Fruit fly (Drosophila melanogaster) whole organism, embryonic: Measurements from ENCODE around the gene CG5290.
A peak's percentile ranks its signal among the peaks of the same experiment; 100 is the strongest.

ENCODE experiments used
- Abd-B ChIP-seq: fragments of 200-800 bp; sonication (Bioruptor generic); optimal IDR thresholded peaks from 2 replicates; lab custom pipeline; 2018; ENCODE audit warnings: missing biosample characterization, mild to moderate bottlenecking, missing genetic modification characterization, moderate library complexity
- Atf-2 ChIP-seq: fragments of 200-800 bp; sonication (Bioruptor generic); optimal IDR thresholded peaks from 2 replicates; lab custom pipeline; 2016; ENCODE audit warnings: missing biosample characterization, missing genetic modification characterization
- CG10979 ChIP-seq: fragments of 200-800 bp; sonication (Bioruptor generic); optimal IDR thresholded peaks from 2 replicates; lab custom pipeline; 2018; ENCODE audit warnings: missing biosample characterization, mild to moderate bottlenecking, missing genetic modification characterization, moderate library complexity
- CG14050 ChIP-seq: fragments of 200-800 bp; sonication (Bioruptor generic); IDR thresholded peaks from 3 replicates; pipeline ENCODE4 v1.3.6; 2022; ENCODE audit warnings: missing biosample characterization, missing genetic modification characterization
- CG15696 ChIP-seq: fragments of 200-800 bp; sonication (Bioruptor generic); optimal IDR thresholded peaks from 2 replicates; lab custom pipeline; 2019; ENCODE audit warnings: missing biosample characterization, mild to moderate bottlenecking, missing genetic modification characterization, moderate library complexity
- CG1647 ChIP-seq: fragments of 200-800 bp; sonication (Bioruptor generic); optimal IDR thresholded peaks from 3 replicates; lab custom pipeline; 2016; ENCODE audit warnings: missing biosample characterization, missing genetic modification characterization
- CG16779 ChIP-seq: fragments of 200-800 bp; sonication (Bioruptor generic); IDR thresholded peaks from 2 replicates; pipeline ENCODE4 v1.3.6; 2022; ENCODE audit warnings: missing biosample characterization, missing genetic modification characterization
- CG17359 ChIP-seq: fragments of 200-800 bp; sonication (Bioruptor generic); optimal IDR thresholded peaks from 3 replicates; lab custom pipeline; 2018; ENCODE audit warnings: missing biosample characterization, mild to moderate bottlenecking, missing genetic modification characterization, moderate library complexity
- CG17385 ChIP-seq: fragments of 200-800 bp; sonication (Bioruptor generic); optimal IDR thresholded peaks from 3 replicates; lab custom pipeline; 2018; ENCODE audit warnings: missing biosample characterization, mild to moderate bottlenecking, missing genetic modification characterization
- CG1792 ChIP-seq: fragments of 200-800 bp; sonication (Bioruptor generic); optimal IDR thresholded peaks from 2 replicates; lab custom pipeline; 2016; ENCODE audit warnings: missing biosample characterization, missing genetic modification characterization
- CG18011 ChIP-seq: fragments of 200-800 bp; sonication (Bioruptor generic); optimal IDR thresholded peaks from 2 replicates; lab custom pipeline; 2017; ENCODE audit warnings: missing biosample characterization, missing genetic modification characterization, mild to moderate bottlenecking, moderate library complexity, missing genotype
- CG18476 ChIP-seq: fragments of 200-800 bp; sonication (Bioruptor generic); optimal IDR thresholded peaks from 2 replicates; lab custom pipeline; 2016; ENCODE audit warnings: missing biosample characterization, mild to moderate bottlenecking, missing genetic modification characterization
- CG31224 ChIP-seq: fragments of 200-800 bp; sonication (Bioruptor generic); IDR thresholded peaks from 2 replicates; pipeline ENCODE4 v1.3.6; 2022; ENCODE audit warnings: missing biosample characterization, missing genetic modification characterization
- CG4282 ChIP-seq: fragments of 200-800 bp; sonication (Bioruptor generic); optimal IDR thresholded peaks from 2 replicates; lab custom pipeline; 2016; ENCODE audit warnings: missing biosample characterization, missing genetic modification characterization
- CG4730 ChIP-seq: fragments of 200-800 bp; sonication (Bioruptor generic); IDR thresholded peaks from 2 replicates; pipeline ENCODE4 v1.3.6; 2022; ENCODE audit warnings: missing biosample characterization, missing genetic modification characterization
- CG8281 ChIP-seq: fragments of 200-800 bp; sonication (Bioruptor generic); optimal IDR thresholded peaks from 2 replicates; lab custom pipeline; 2018; ENCODE audit warnings: missing biosample characterization, mild to moderate bottlenecking, missing genetic modification characterization, moderate library complexity
- CG9797 ChIP-seq: fragments of 200-800 bp; sonication (Bioruptor generic); optimal IDR thresholded peaks from 3 replicates; lab custom pipeline; 2018; ENCODE audit warnings: missing biosample characterization, mild to moderate bottlenecking, missing genetic modification characterization
- D19B ChIP-seq: fragments of 200-800 bp; sonication (Bioruptor generic); optimal IDR thresholded peaks from 2 replicates; lab custom pipeline; 2017; ENCODE audit warnings: missing biosample characterization, mild to moderate bottlenecking, missing genetic modification characterization
- Dll ChIP-seq: fragments of 200-800 bp; sonication (Bioruptor generic); IDR thresholded peaks from 4 replicates; pipeline ENCODE4 v1.3.6; 2022; ENCODE audit warnings: missing biosample characterization, missing genetic modification characterization; ENCODE audit not compliant: partially characterized antibody
- Doc2 ChIP-seq: fragments of 200-800 bp; sonication (Bioruptor generic); IDR thresholded peaks from 2 replicates; pipeline ENCODE4 v1.3.6; 2022; ENCODE audit warnings: missing biosample characterization, missing genetic modification characterization
- H15 ChIP-seq: fragments of 200-800 bp; sonication (Bioruptor generic); IDR thresholded peaks from 3 replicates; pipeline ENCODE4 v1.3.6; 2022; ENCODE audit warnings: missing biosample characterization, missing genetic modification characterization
- Hr78 ChIP-seq, 2 experiments: fragments of 200-800 bp in 1 of 2; fragments of >200 bp in 1 of 2; sonication (Bioruptor generic) in 1 of 2; optimal IDR thresholded peaks; 2 replicates each; lab custom pipeline; 2017 to 2019; ENCODE audit warnings: missing biosample characterization in 2 of 2, missing genetic modification characterization in 2 of 2, mild to moderate bottlenecking in 1 of 2, moderate library complexity in 1 of 2
- Lpt ChIP-seq: fragments of >200 bp; optimal IDR thresholded peaks from 2 replicates; lab custom pipeline; 2018; ENCODE audit warnings: missing biosample characterization, missing genetic modification characterization
- Mrtf ChIP-seq: fragments of 200-800 bp; sonication (Bioruptor generic); IDR thresholded peaks from 3 replicates; pipeline ENCODE4 v1.3.6; 2022; ENCODE audit warnings: missing biosample characterization, missing genetic modification characterization
- NFAT ChIP-seq: fragments of 200-800 bp; sonication (Bioruptor generic); IDR thresholded peaks from 2 replicates; pipeline ENCODE4 v1.3.6; 2022; ENCODE audit warnings: missing biosample characterization, missing genetic modification characterization
- Scr ChIP-seq: fragments of 200-800 bp; sonication (Bioruptor generic); IDR thresholded peaks from 2 replicates; pipeline ENCODE4 v1.3.6; 2022; ENCODE audit warnings: missing biosample characterization, missing genetic modification characterization; ENCODE audit not compliant: partially characterized antibody
- aop ChIP-seq: fragments of 200-800 bp; sonication (Bioruptor generic); IDR thresholded peaks from 2 replicates; pipeline ENCODE4 v1.3.6; 2022; ENCODE audit warnings: missing biosample characterization, missing genetic modification characterization
- bab2 ChIP-seq: fragments of 200-800 bp; sonication (Bioruptor generic); optimal IDR thresholded peaks from 2 replicates; lab custom pipeline; 2016; ENCODE audit warnings: missing biosample characterization, missing genetic modification characterization
- cad ChIP-seq: fragments of >200 bp; optimal IDR thresholded peaks from 2 replicates; lab custom pipeline; 2017; ENCODE audit warnings: missing biosample characterization, missing genetic modification characterization
- chinmo ChIP-seq: fragments of 200-800 bp; sonication (Bioruptor generic); IDR thresholded peaks from 4 replicates; pipeline ENCODE4 v1.3.6; 2022; ENCODE audit warnings: missing biosample characterization, missing genetic modification characterization; ENCODE audit not compliant: partially characterized antibody
- croc ChIP-seq: fragments of 200-800 bp; sonication (Bioruptor generic); conservative IDR thresholded peaks from 3 replicates; pipeline ENCODE4 v1.3.6; 2022; ENCODE audit warnings: missing biosample characterization, missing genetic modification characterization
- crol ChIP-seq: fragments of 200-800 bp; sonication (Bioruptor generic); IDR thresholded peaks from 2 replicates; pipeline ENCODE4 v1.3.6; 2022; ENCODE audit warnings: missing biosample characterization, missing genetic modification characterization
- danr ChIP-seq: fragments of 200-800 bp; sonication (Bioruptor generic); IDR thresholded peaks from 2 replicates; pipeline ENCODE4 v1.3.6; 2022; ENCODE audit warnings: missing biosample characterization, missing genetic modification characterization
- dmrt11E ChIP-seq: fragments of 200-800 bp; sonication (Bioruptor generic); optimal IDR thresholded peaks from 3 replicates; lab custom pipeline; 2018; ENCODE audit warnings: missing biosample characterization, mild to moderate bottlenecking, missing genetic modification characterization, moderate library complexity
- ewg ChIP-seq: fragments of 200-800 bp; sonication (Bioruptor generic); optimal IDR thresholded peaks from 3 replicates; lab custom pipeline; 2017; ENCODE audit warnings: mild to moderate bottlenecking, missing biosample characterization, missing genetic modification reagents, missing genetic modification characterization
- fd102C ChIP-seq: fragments of 200-800 bp; sonication (Bioruptor generic); optimal IDR thresholded peaks from 2 replicates; lab custom pipeline; 2018; ENCODE audit warnings: missing biosample characterization, mild to moderate bottlenecking, missing genetic modification characterization, moderate library complexity
- ftz-f1 ChIP-seq: fragments of 200-800 bp; sonication (Bioruptor generic); optimal IDR thresholded peaks from 2 replicates; lab custom pipeline; 2016; ENCODE audit warnings: missing biosample characterization, missing genetic modification characterization
- gcm2 ChIP-seq: fragments of 200-800 bp; sonication (Bioruptor generic); optimal IDR thresholded peaks from 2 replicates; lab custom pipeline; 2016; ENCODE audit warnings: missing biosample characterization, missing genetic modification characterization
- hb ChIP-seq: fragments of 200-800 bp; sonication (Bioruptor generic); IDR thresholded peaks from 3 replicates; pipeline ENCODE4 v1.3.6; 2022; ENCODE audit warnings: missing biosample characterization, missing genetic modification characterization; ENCODE audit not compliant: partially characterized antibody
- hth ChIP-seq: fragments of >200 bp; optimal IDR thresholded peaks from 2 replicates; lab custom pipeline; 2017; ENCODE audit warnings: inconsistent platforms
- insv ChIP-seq, 2 experiments: fragments of 200-800 bp; sonication (Bioruptor generic); optimal IDR thresholded peaks; 3 replicates each; lab custom pipeline; 2016 to 2018; ENCODE audit warnings: missing biosample characterization in 2 of 2, missing genetic modification characterization in 2 of 2
- nerfin-1 ChIP-seq: fragments of 200-800 bp; sonication (Bioruptor generic); optimal IDR thresholded peaks from 3 replicates; lab custom pipeline; 2019; ENCODE audit warnings: missing biosample characterization, mild to moderate bottlenecking, missing genetic modification characterization, moderate library complexity
- nmo ChIP-seq: fragments of 200-800 bp; sonication (Bioruptor generic); optimal IDR thresholded peaks from 2 replicates; lab custom pipeline; 2018; ENCODE audit warnings: missing biosample characterization, mild to moderate bottlenecking, missing genetic modification characterization, moderate library complexity
- psq ChIP-seq: fragments of 200-800 bp; sonication (Bioruptor generic); optimal IDR thresholded peaks from 2 replicates; lab custom pipeline; 2017; ENCODE audit warnings: missing biosample characterization, missing genetic modification characterization
- run ChIP-seq: fragments of 200-800 bp; sonication (Bioruptor generic); optimal IDR thresholded peaks from 3 replicates; lab custom pipeline; 2018; ENCODE audit warnings: missing biosample characterization, mild to moderate bottlenecking, missing genetic modification characterization
- schlank ChIP-seq: fragments of 200-800 bp; sonication (Bioruptor generic); optimal IDR thresholded peaks from 2 replicates; lab custom pipeline; 2018; ENCODE audit warnings: missing biosample characterization, mild to moderate bottlenecking, missing genetic modification characterization
- slp2 ChIP-seq: fragments of 200-800 bp; sonication (Bioruptor generic); optimal IDR thresholded peaks from 2 replicates; lab custom pipeline; 2016; ENCODE audit warnings: missing biosample characterization, missing genetic modification characterization
- sob ChIP-seq: fragments of 200-800 bp; sonication (Bioruptor generic); IDR thresholded peaks from 2 replicates; pipeline ENCODE4 v1.3.6; 2022; ENCODE audit warnings: missing biosample characterization, missing genetic modification characterization
- tgo ChIP-seq: fragments of 200-800 bp; sonication (Bioruptor generic); IDR thresholded peaks from 3 replicates; pipeline ENCODE4 v1.3.6; 2022; ENCODE audit warnings: missing biosample characterization, missing genetic modification characterization
- tll ChIP-seq, 2 experiments: fragments of 200-800 bp in 1 of 2; fragments of >200 bp in 1 of 2; sonication (Bioruptor generic) in 1 of 2; optimal IDR thresholded peaks; 2 replicates each; lab custom pipeline; 2017 to 2019; ENCODE audit warnings: missing biosample characterization in 2 of 2, missing genetic modification characterization in 2 of 2, mild to moderate bottlenecking in 1 of 2, moderate library complexity in 1 of 2
- trem ChIP-seq: fragments of 200-800 bp; optimal IDR thresholded peaks from 3 replicates; lab custom pipeline; 2019; ENCODE audit warnings: missing biosample characterization, mild to moderate bottlenecking, missing genetic modification characterization, moderate library complexity
- trh ChIP-seq: fragments of 200-800 bp; sonication (Bioruptor generic); optimal IDR thresholded peaks from 2 replicates; lab custom pipeline; 2016; ENCODE audit warnings: missing biosample characterization, missing genetic modification characterization

Gene CG5290

DNA sequence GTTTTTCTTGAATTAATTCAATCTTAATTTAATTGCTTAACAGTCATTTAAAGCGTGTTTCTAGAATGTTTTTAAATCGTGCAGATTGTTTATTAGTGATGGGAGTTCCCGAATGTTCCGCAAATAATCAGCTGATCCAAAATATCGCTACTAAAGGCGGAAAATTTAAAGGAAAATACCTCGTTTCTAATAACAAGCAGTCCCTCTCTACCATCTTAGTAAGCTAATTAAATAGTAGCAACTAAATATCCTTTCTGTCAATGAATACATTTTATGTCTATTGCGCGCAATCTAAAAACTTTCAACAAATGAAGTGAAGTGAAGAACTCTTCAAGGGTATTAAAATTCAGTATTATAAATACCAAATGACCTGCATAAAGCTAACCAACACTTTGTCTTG lies at the start of gene CG5290 (continued):
- TF ChIP-seq nmo (GFP tag; lab: Kevin White, UChicago) (peak; percentile 55), sob (no peak), ewg (GFP tag; lab: Kevin White, UChicago) (no peak), CG14050 (GFP tag; lab: Robert Waterston, UW) (no peak), CG18011 (GFP tag; lab: Kevin White, UChicago) (no peak), psq (GFP tag; lab: Kevin White, UChicago) (no peak), CG10979 (no peak), slp2 (GFP tag; lab: Kevin White, UChicago) (no peak), CG16779 (GFP tag; lab: Robert Waterston, UW) (no peak), bab2 (GFP tag; lab: Kevin White, UChicago) (peak; percentile 28), nerfin-1 (no peak), CG8281 (tag; lab: Kevin White, UChicago) (no peak), CG17385 (GFP tag; lab: Kevin White, UChicago) (peak; percentile 2), ftz-f1 (no peak), cad (no peak), Abd-B (GFP tag; lab: Kevin White, UChicago) (no peak), Atf-2 (no peak), Dll (GFP tag; lab: Robert Waterston, UW) (peak; percentile 79), CG9797 (GFP tag; lab: Kevin White, UChicago) (peak; percentile 12), D19B (GFP tag; lab: Kevin White, UChicago) (no peak), gcm2 (no peak), hth (lab: Kevin White, UChicago) (no peak), CG17359 (no peak), CG15696 (tag; lab: Kevin White, UChicago) (no peak), trh (GFP tag; lab: Kevin White, UChicago) (no peak), Scr (peak; percentile 77), danr (no peak), run (no peak), CG18476 (GFP tag; lab: Kevin White, UChicago) (peak; percentile 14), CG1647 (no peak), schlank (tag; lab: Kevin White, UChicago) (no peak), aop (GFP tag; lab: Robert Waterston, UW) (no peak), chinmo (GFP tag; lab: Robert Waterston, UW) (no peak), H15 (no peak), CG31224 (GFP tag; lab: Robert Waterston, UW) (no peak), Lpt (GFP tag; lab: Kevin White, UChicago) (no peak), Hr78 (GFP tag; optimal IDR thresholded peaks at IDR 0.05; lab: Kevin White, UChicago) (no peak), Mrtf (GFP tag; lab: Robert Waterston, UW) (no peak), croc (GFP tag; lab: Robert Waterston, UW) (no peak), CG4730 (GFP tag; lab: Robert Waterston, UW) (no peak), Doc2 (GFP tag; lab: Robert Waterston, UW) (no peak), dmrt11E (no peak), tll (GFP tag; optimal IDR thresholded peaks at IDR 0.05; lab: Kevin White, UChicago) (no peak), trem (peak; percentile 64), crol (GFP tag; lab: Robert Waterston, UW) (no peak), insv (GFP tag; optimal IDR thresholded peaks at IDR 0.05; lab: Kevin White, UChicago) (no peak), tgo (GFP tag; lab: Robert Waterston, UW) (no peak), CG1792 (GFP tag; lab: Kevin White, UChicago) (peak; percentile 47), fd102C (GFP tag; lab: Kevin White, UChicago) (no peak), NFAT (GFP tag; lab: Robert Waterston, UW) (no peak), CG4282 (no peak), hb (GFP tag; lab: Robert Waterston, UW) (no peak)
